Fruit fly (Drosophila melanogaster) whole organism, embryonic: ENCODE data around the gene Gclm.

Experiments used
- Ada2b ChIP-seq: fragments of 200-800 bp; sonication (Bioruptor generic); IDR thresholded peaks from 2 replicates; pipeline ENCODE4 v1.3.6; 2022; ENCODE audit warnings: missing biosample characterization, missing genetic modification characterization
- CG1024 ChIP-seq: fragments of 200-800 bp; sonication (Bioruptor generic); IDR thresholded peaks from 2 replicates; pipeline ENCODE4 v1.3.6; 2022; ENCODE audit warnings: missing biosample characterization, missing genetic modification characterization
- CG10462 ChIP-seq: fragments of 200-800 bp; sonication (Bioruptor generic); optimal IDR thresholded peaks from 2 replicates; lab custom pipeline; 2016; ENCODE audit warnings: missing biosample characterization, missing genetic modification characterization
- CG12942 ChIP-seq: fragments of 200-800 bp; sonication (Bioruptor generic); optimal IDR thresholded peaks from 3 replicates; lab custom pipeline; 2016; ENCODE audit warnings: missing biosample characterization, missing genetic modification characterization
- CG15479 ChIP-seq: fragments of 200-800 bp; sonication (Bioruptor generic); optimal IDR thresholded peaks from 3 replicates; lab custom pipeline; 2019; ENCODE audit warnings: missing biosample characterization, mild to moderate bottlenecking, missing genetic modification characterization, moderate library complexity
- CG15601 ChIP-seq: fragments of 200-800 bp; sonication (Bioruptor generic); optimal IDR thresholded peaks from 3 replicates; lab custom pipeline; 2019; ENCODE audit warnings: missing biosample characterization, mild to moderate bottlenecking, missing genetic modification characterization, moderate library complexity
- CG16813 ChIP-seq: fragments of 200-800 bp; sonication (Bioruptor generic); IDR thresholded peaks from 3 replicates; pipeline ENCODE4 v1.3.6; 2022; ENCODE audit warnings: missing biosample characterization, missing genetic modification characterization; ENCODE audit not compliant: partially characterized antibody
- CG17359 ChIP-seq: fragments of 200-800 bp; sonication (Bioruptor generic); optimal IDR thresholded peaks from 3 replicates; lab custom pipeline; 2018; ENCODE audit warnings: missing biosample characterization, mild to moderate bottlenecking, missing genetic modification characterization, moderate library complexity
- CG18011 ChIP-seq: fragments of 200-800 bp; sonication (Bioruptor generic); optimal IDR thresholded peaks from 2 replicates; lab custom pipeline; 2017; ENCODE audit warnings: missing biosample characterization, missing genetic modification characterization, mild to moderate bottlenecking, moderate library complexity, missing genotype
- CG2712 ChIP-seq: fragments of 200-800 bp; optimal IDR thresholded peaks from 3 replicates; lab custom pipeline; 2019; ENCODE audit warnings: missing biosample characterization, mild to moderate bottlenecking, missing genetic modification characterization, moderate library complexity
- CG30431 ChIP-seq: fragments of 200-800 bp; sonication (Bioruptor generic); optimal IDR thresholded peaks from 2 replicates; lab custom pipeline; 2017; ENCODE audit warnings: missing biosample characterization, missing genetic modification characterization
- CG3163 ChIP-seq: fragments of 200-800 bp; sonication (Bioruptor generic); optimal IDR thresholded peaks from 3 replicates; lab custom pipeline; 2016; ENCODE audit warnings: missing biosample characterization, missing genetic modification characterization
- CG32767 ChIP-seq: fragments of 200-800 bp; sonication (Bioruptor generic); IDR thresholded peaks from 2 replicates; pipeline ENCODE4 v1.3.6; 2022; ENCODE audit warnings: missing biosample characterization, missing genetic modification characterization
- CG6791 ChIP-seq: fragments of 200-800 bp; sonication (Bioruptor generic); IDR thresholded peaks from 3 replicates; pipeline ENCODE4 v1.3.6; 2022; ENCODE audit warnings: missing biosample characterization, missing genetic modification characterization; ENCODE audit not compliant: partially characterized antibody
- CG7928 ChIP-seq: fragments of 200-800 bp; sonication (Bioruptor generic); optimal IDR thresholded peaks from 2 replicates; lab custom pipeline; 2017; ENCODE audit warnings: missing biosample characterization, mild to moderate bottlenecking, missing genetic modification characterization
- CG8359 ChIP-seq: fragments of 200-800 bp; sonication (Bioruptor generic); optimal IDR thresholded peaks from 2 replicates; lab custom pipeline; 2017; ENCODE audit warnings: missing biosample characterization, mild to moderate bottlenecking, missing genetic modification characterization, borderline replicate concordance
- CG9437 ChIP-seq: fragments of 200-800 bp; sonication (Bioruptor generic); optimal IDR thresholded peaks from 2 replicates; lab custom pipeline; 2018; ENCODE audit warnings: missing biosample characterization, mild to moderate bottlenecking, missing genetic modification characterization
- CG9876 ChIP-seq: fragments of 200-800 bp; sonication (Bioruptor generic); optimal IDR thresholded peaks from 2 replicates; lab custom pipeline; 2016; ENCODE audit warnings: missing biosample characterization, missing genetic modification characterization
- D ChIP-seq, 2 experiments: fragments of 200-800 bp in 1 of 2; fragments of >200 bp in 1 of 2; sonication (Bioruptor generic) in 1 of 2; optimal IDR thresholded peaks; 2 replicates in 1 of 2; 3 replicates in 1 of 2; lab custom pipeline; 2017; ENCODE audit warnings: mild to moderate bottlenecking in 1 of 2, missing biosample characterization in 1 of 2, missing genetic modification characterization in 1 of 2, missing genetic modification reagents in 1 of 2
- Dad ChIP-seq: fragments of 200-800 bp; sonication (Bioruptor generic); optimal IDR thresholded peaks from 3 replicates; lab custom pipeline; 2016; ENCODE audit warnings: missing biosample characterization, missing genetic modification characterization
- Deaf1 ChIP-seq: fragments of 200-800 bp; optimal IDR thresholded peaks from 3 replicates; lab custom pipeline; 2019; ENCODE audit warnings: missing biosample characterization, mild to moderate bottlenecking, missing genetic modification characterization, moderate library complexity
- Doc2 ChIP-seq: fragments of 200-800 bp; sonication (Bioruptor generic); IDR thresholded peaks from 2 replicates; pipeline ENCODE4 v1.3.6; 2022; ENCODE audit warnings: missing biosample characterization, missing genetic modification characterization
- ERR ChIP-seq: fragments of 200-800 bp; sonication (Bioruptor generic); optimal IDR thresholded peaks from 2 replicates; lab custom pipeline; 2016; ENCODE audit warnings: missing biosample characterization, missing genetic modification characterization
- Eip74EF ChIP-seq, 2 experiments: fragments of 200-800 bp in 1 of 2; fragments of >200 bp in 1 of 2; sonication (Bioruptor generic) in 1 of 2; optimal IDR thresholded peaks; 2 replicates each; lab custom pipeline; 2017 to 2019; ENCODE audit warnings: missing biosample characterization in 2 of 2, missing genetic modification characterization in 2 of 2, mild to moderate bottlenecking in 1 of 2, moderate library complexity in 1 of 2
- HLH54F ChIP-seq: fragments of 200-800 bp; sonication (Bioruptor generic); optimal IDR thresholded peaks from 3 replicates; lab custom pipeline; 2016; ENCODE audit warnings: missing biosample characterization, missing genetic modification characterization
- Hmx ChIP-seq: fragments of 200-800 bp; sonication (Bioruptor generic); optimal IDR thresholded peaks from 2 replicates; lab custom pipeline; 2016; ENCODE audit warnings: missing biosample characterization, missing genetic modification characterization
- NFAT ChIP-seq: fragments of 200-800 bp; sonication (Bioruptor generic); IDR thresholded peaks from 2 replicates; pipeline ENCODE4 v1.3.6; 2022; ENCODE audit warnings: missing biosample characterization, missing genetic modification characterization
- Nf-YA ChIP-seq: fragments of 200-800 bp; sonication (Bioruptor generic); IDR thresholded peaks from 2 replicates; pipeline ENCODE4 v1.3.6; 2022; ENCODE audit warnings: missing biosample characterization, missing genetic modification characterization
- Nf-YC ChIP-seq: fragments of 200-800 bp; optimal IDR thresholded peaks from 3 replicates; lab custom pipeline; 2019; ENCODE audit warnings: missing biosample characterization, mild to moderate bottlenecking, missing genetic modification characterization, moderate library complexity
- Oli ChIP-seq: fragments of 200-800 bp; sonication (Bioruptor generic); optimal IDR thresholded peaks from 2 replicates; lab custom pipeline; 2018; ENCODE audit warnings: missing biosample characterization, mild to moderate bottlenecking, missing genetic modification characterization, moderate library complexity
- Pdp1 ChIP-seq, 2 experiments: fragments of 200-800 bp; sonication (Bioruptor generic); optimal IDR thresholded peaks; 3 replicates each; lab custom pipeline; 2016; ENCODE audit warnings: missing biosample characterization in 2 of 2, missing genetic modification characterization in 2 of 2, mild to moderate bottlenecking in 1 of 2, moderate library complexity in 1 of 2
- amos ChIP-seq: fragments of 200-800 bp; sonication (Bioruptor generic); IDR thresholded peaks from 2 replicates; pipeline ENCODE4 v1.3.6; 2022; ENCODE audit warnings: missing biosample characterization, missing genetic modification characterization; ENCODE audit not compliant: partially characterized antibody
- br ChIP-seq: fragments of >200 bp; optimal IDR thresholded peaks from 2 replicates; lab custom pipeline; 2017
- cas ChIP-seq: fragments of 200-800 bp; sonication (Bioruptor generic); IDR thresholded peaks from 2 replicates; pipeline ENCODE4 v1.3.6; 2022; ENCODE audit warnings: missing biosample characterization, missing genetic modification characterization
- dpn ChIP-seq, 2 experiments: fragments of 200-800 bp; sonication (Bioruptor generic); optimal IDR thresholded peaks; 3 replicates each; lab custom pipeline; 2016; ENCODE audit warnings: missing biosample characterization in 2 of 2, missing genetic modification characterization in 2 of 2
- ems ChIP-seq: fragments of 200-800 bp; sonication (Bioruptor generic); optimal IDR thresholded peaks from 3 replicates; lab custom pipeline; 2016; ENCODE audit warnings: missing biosample characterization, missing genetic modification characterization
- fd3F ChIP-seq: fragments of 200-800 bp; sonication (Bioruptor generic); optimal IDR thresholded peaks from 2 replicates; lab custom pipeline; 2018; ENCODE audit warnings: missing biosample characterization, mild to moderate bottlenecking, missing genetic modification characterization, moderate library complexity
- gfzf ChIP-seq: fragments of 200-800 bp; sonication (Bioruptor generic); optimal IDR thresholded peaks from 2 replicates; lab custom pipeline; 2016; ENCODE audit warnings: missing biosample characterization, mild to moderate bottlenecking, missing genetic modification characterization, moderate library complexity
- gro ChIP-seq: fragments of 200-800 bp; sonication (Bioruptor generic); optimal IDR thresholded peaks from 2 replicates; lab custom pipeline; 2016; ENCODE audit warnings: missing biosample characterization, missing genetic modification characterization
- klu ChIP-seq: fragments of 200-800 bp; sonication (Bioruptor generic); IDR thresholded peaks from 2 replicates; pipeline ENCODE4 v1.3.6; 2022; ENCODE audit warnings: missing biosample characterization, missing genetic modification characterization
- lilli ChIP-seq: fragments of 200-800 bp; sonication (Bioruptor generic); optimal IDR thresholded peaks from 3 replicates; lab custom pipeline; 2016; ENCODE audit warnings: missing biosample characterization, missing genetic modification characterization
- lmd ChIP-seq: fragments of 200-800 bp; sonication (Bioruptor generic); IDR thresholded peaks from 2 replicates; pipeline ENCODE4 v1.3.6; 2022; ENCODE audit warnings: missing biosample characterization, missing genetic modification characterization
- luna ChIP-seq: fragments of 200-800 bp; sonication (Bioruptor generic); optimal IDR thresholded peaks from 2 replicates; lab custom pipeline; 2016; ENCODE audit warnings: missing biosample characterization, missing genetic modification characterization
- maf-S ChIP-seq: fragments of 200-800 bp; sonication (Bioruptor generic); optimal IDR thresholded peaks from 2 replicates; lab custom pipeline; 2016; ENCODE audit warnings: missing biosample characterization, missing genetic modification characterization
- otp ChIP-seq: fragments of 200-800 bp; sonication (Bioruptor generic); IDR thresholded peaks from 3 replicates; pipeline ENCODE4, ENCODE4 v1.3.6; 2022; ENCODE audit warnings: missing biosample characterization, missing genetic modification characterization
- repo ChIP-seq: fragments of 200-800 bp; sonication (Bioruptor generic); optimal IDR thresholded peaks from 2 replicates; lab custom pipeline; 2016; ENCODE audit warnings: missing biosample characterization, missing genetic modification characterization
- salm ChIP-seq: fragments of 200-800 bp; sonication (Bioruptor generic); optimal IDR thresholded peaks from 2 replicates; lab custom pipeline; 2018; ENCODE audit warnings: missing biosample characterization, mild to moderate bottlenecking, missing genetic modification characterization
- sens-2 ChIP-seq: fragments of 200-800 bp; sonication (Bioruptor generic); IDR thresholded peaks from 2 replicates; pipeline ENCODE4 v1.3.6; 2022; ENCODE audit warnings: missing biosample characterization, missing genetic modification characterization
- tgo ChIP-seq: fragments of 200-800 bp; sonication (Bioruptor generic); IDR thresholded peaks from 3 replicates; pipeline ENCODE4 v1.3.6; 2022; ENCODE audit warnings: missing biosample characterization, missing genetic modification characterization
- unc-4 ChIP-seq: fragments of 200-800 bp; sonication (Bioruptor generic); IDR thresholded peaks from 2 replicates; pipeline ENCODE4 v1.3.6; 2022; ENCODE audit warnings: missing biosample characterization, missing genetic modification characterization; ENCODE audit not compliant: partially characterized antibody
- wdn ChIP-seq: fragments of 200-800 bp; sonication (Bioruptor generic); IDR thresholded peaks from 2 replicates; pipeline ENCODE4 v1.3.6; 2022; ENCODE audit warnings: missing biosample characterization, missing genetic modification characterization

Gclm gene

DNA sequence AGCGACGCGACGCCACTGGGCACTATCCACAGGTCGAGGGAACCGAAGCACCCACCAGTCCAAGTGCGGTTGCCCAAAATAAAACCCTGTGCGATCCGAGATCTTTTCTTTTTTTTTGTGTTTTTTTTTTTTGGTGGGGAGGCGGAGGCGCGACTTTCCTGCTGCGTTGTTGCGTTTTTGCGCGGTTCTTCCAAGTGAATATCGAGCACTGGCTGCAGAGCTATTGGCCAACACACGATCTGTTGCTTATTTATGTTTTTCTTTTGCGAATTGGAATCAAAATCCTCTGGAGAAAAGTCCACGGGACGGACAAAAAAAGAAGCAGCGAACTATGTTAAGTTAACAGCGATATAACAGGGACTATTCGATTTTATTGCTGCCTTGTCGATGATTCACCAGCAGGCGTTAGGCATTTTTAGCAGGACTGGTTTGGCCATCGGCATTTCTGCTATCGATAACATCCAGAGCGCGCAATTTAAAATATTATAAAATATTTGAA, 34.5 kb upstream of the Gclm start, which contains the start of gene wge (continued):
- peak; percentile 66 for TF ChIP-seq CG16813 (GFP tag; lab: Robert Waterston, UW)
- peak; percentile 69 for TF ChIP-seq unc-4 (GFP tag; lab: Robert Waterston, UW)
- TF ChIP-seq CG9437 (GFP tag; lab: Kevin White, UChicago): no peak
- TF ChIP-seq CG10462 (GFP tag; lab: Kevin White, UChicago): no peak
- TF ChIP-seq klu (GFP tag; lab: Robert Waterston, UW): no peak
- no peak for TF ChIP-seq gro (GFP tag; lab: Kevin White, UChicago)
- peak in 1 of 2 experiments; percentile 43 for TF ChIP-seq Pdp1 (GFP tag; optimal IDR thresholded peaks at IDR 0.05; lab: Kevin White, UChicago)
- TF ChIP-seq amos (GFP tag; lab: Robert Waterston, UW): peak; percentile 65
- TF ChIP-seq HLH54F: no peak
- peak; percentile 74 for TF ChIP-seq CG6791 (GFP tag; lab: Robert Waterston, UW)
- no peak for TF ChIP-seq Oli (tag; lab: Kevin White, UChicago)
- TF ChIP-seq ERR (GFP tag; lab: Kevin White, UChicago): no peak
- TF ChIP-seq lilli: no peak
- TF ChIP-seq CG8359: no peak
- TF ChIP-seq Deaf1 (tag; lab: Kevin White, UChicago): no peak
- no peak for TF ChIP-seq br (lab: Kevin White, UChicago)
- no peak for TF ChIP-seq CG15601
- TF ChIP-seq Eip74EF (GFP tag; optimal IDR thresholded peaks at IDR 0.05; lab: Kevin White, UChicago): no peak
- no peak for TF ChIP-seq dpn (GFP tag; optimal IDR thresholded peaks at IDR 0.05; lab: Kevin White, UChicago)
- TF ChIP-seq CG18011 (GFP tag; lab: Kevin White, UChicago): no peak
- no peak for TF ChIP-seq CG3163 (GFP tag; lab: Kevin White, UChicago)
- TF ChIP-seq gfzf: peak; percentile 75
- peak; percentile 7 for TF ChIP-seq CG2712 (tag; lab: Kevin White, UChicago)
- no peak for TF ChIP-seq Nf-YA (GFP tag; lab: Robert Waterston, UW)
- TF ChIP-seq Ada2b: no peak
- TF ChIP-seq Nf-YC (tag; lab: Kevin White, UChicago): no peak
- no peak for TF ChIP-seq wdn (GFP tag; lab: Robert Waterston, UW)
- TF ChIP-seq salm: no peak
- TF ChIP-seq fd3F (GFP tag; lab: Kevin White, UChicago): no peak
- TF ChIP-seq CG30431 (GFP tag; lab: Kevin White, UChicago): no peak
- no peak for TF ChIP-seq Dad
- no peak for TF ChIP-seq ems (GFP tag; lab: Kevin White, UChicago)
- no peak for TF ChIP-seq CG17359
- no peak for TF ChIP-seq CG12942 (GFP tag; lab: Kevin White, UChicago)
- no peak for TF ChIP-seq CG9876
- no peak for TF ChIP-seq CG15479
- no peak for TF ChIP-seq luna (GFP tag; lab: Kevin White, UChicago)
- no peak for TF ChIP-seq Doc2
- no peak for TF ChIP-seq otp
- no peak for TF ChIP-seq maf-S
- TF ChIP-seq sens-2 (GFP tag; lab: Robert Waterston, UW): no peak
- TF ChIP-seq Hmx: no peak
- TF ChIP-seq NFAT (GFP tag; lab: Robert Waterston, UW): no peak
- no peak for TF ChIP-seq CG1024 (GFP tag; lab: Robert Waterston, UW)
- TF ChIP-seq D (optimal IDR thresholded peaks at IDR 0.05; lab: Kevin White, UChicago): no peak
- no peak for TF ChIP-seq D (GFP tag; optimal IDR thresholded peaks at IDR 0.05; lab: Kevin White, UChicago)
- no peak for TF ChIP-seq lmd (GFP tag; lab: Robert Waterston, UW)
- TF ChIP-seq repo (GFP tag; lab: Kevin White, UChicago): no peak
- TF ChIP-seq tgo (GFP tag; lab: Robert Waterston, UW): no peak
- no peak for TF ChIP-seq cas (GFP tag; lab: Robert Waterston, UW)
- TF ChIP-seq CG32767: no peak
- no peak for TF ChIP-seq CG7928 (GFP tag; lab: Kevin White, UChicago)
